Worm (Caenorhabditis elegans): ENCODE measurements around the gene msp-51.

- TF ChIP-seq flt-1 (GFP tag; IDR thresholded peaks at IDR 0.05): no peak
- TF ChIP-seq klf-2 (GFP tag; conservative IDR thresholded peaks at IDR 0.05): no peak
- TF ChIP-seq ztf-29 (GFP tag; IDR thresholded peaks at IDR 0.05): no peak
- no peak for TF ChIP-seq ref-1 (GFP tag; conservative IDR thresholded peaks at IDR 0.05)
- no peak for TF ChIP-seq cog-1 (tag; optimal IDR thresholded peaks at IDR 0.05)
- TF ChIP-seq ztf-23 (GFP tag; IDR thresholded peaks at IDR 0.05): no peak
- TF ChIP-seq tab-1 (GFP tag; IDR thresholded peaks at IDR 0.05): no peak
- TF ChIP-seq T22C8.4 (GFP tag; IDR thresholded peaks at IDR 0.05): no peak
Measured at ce11 chrIV:5274123-5274581, 21.0 kb downstream of the msp-51 start, which contains the start of gene slfl-4.

Measured in whole organism, midembryonic.